Fruit fly (Drosophila melanogaster) whole organism, embryonic: ENCODE data around the gene Hrd3.
A peak's percentile ranks its signal among the peaks of the same experiment; 100 is the strongest.

Source experiments
- Asciz ChIP-seq: fragments of 200-800 bp; sonication (Bioruptor generic); optimal IDR thresholded peaks from 2 replicates; lab custom pipeline; 2017; ENCODE audit warnings: missing biosample characterization, mild to moderate bottlenecking, missing genetic modification characterization, missing genetic modification reagents
- Blimp-1 ChIP-seq: fragments of 200-800 bp; sonication (Bioruptor generic); optimal IDR thresholded peaks from 3 replicates; lab custom pipeline; 2018; ENCODE audit warnings: missing biosample characterization, missing genetic modification characterization, mild to moderate bottlenecking, moderate library complexity, missing genetic modification reagents
- CG10267 ChIP-seq: fragments of 200-800 bp; sonication (Bioruptor generic); optimal IDR thresholded peaks from 2 replicates; lab custom pipeline; 2018; ENCODE audit warnings: missing biosample characterization, mild to moderate bottlenecking, missing genetic modification characterization, moderate library complexity
- CG10321 ChIP-seq: fragments of 200-800 bp; sonication (Bioruptor generic); IDR thresholded peaks from 2 replicates; pipeline ENCODE4 v1.3.6; 2022; ENCODE audit warnings: missing biosample characterization, missing genetic modification characterization
- CG10543 ChIP-seq: fragments of 200-800 bp; sonication (Bioruptor generic); optimal IDR thresholded peaks from 3 replicates; lab custom pipeline; 2017; ENCODE audit warnings: missing biosample characterization, mild to moderate bottlenecking, missing genetic modification characterization, moderate library complexity
- CG11723 ChIP-seq: fragments of 200-800 bp; sonication (Bioruptor generic); optimal IDR thresholded peaks from 2 replicates; lab custom pipeline; 2017; ENCODE audit warnings: missing biosample characterization, mild to moderate bottlenecking, missing genetic modification characterization
- CG12071 ChIP-seq: fragments of 200-800 bp; sonication (Bioruptor generic); optimal IDR thresholded peaks from 3 replicates; lab custom pipeline; 2018; ENCODE audit warnings: missing biosample characterization, mild to moderate bottlenecking, missing genetic modification characterization
- CG12155 ChIP-seq: fragments of 200-800 bp; sonication (Bioruptor generic); optimal IDR thresholded peaks from 3 replicates; lab custom pipeline; 2016; ENCODE audit warnings: missing biosample characterization, missing genetic modification characterization
- CG12769 ChIP-seq: fragments of 200-800 bp; sonication (Bioruptor generic); optimal IDR thresholded peaks from 2 replicates; lab custom pipeline; 2019; ENCODE audit warnings: missing biosample characterization, mild to moderate bottlenecking, missing genetic modification characterization, moderate library complexity
- CG13287 ChIP-seq: fragments of 200-800 bp; sonication (Bioruptor generic); IDR thresholded peaks from 2 replicates; pipeline ENCODE4 v1.3.6; 2022; ENCODE audit warnings: missing biosample characterization, missing genetic modification characterization; ENCODE audit not compliant: partially characterized antibody
- CG1647 ChIP-seq: fragments of 200-800 bp; sonication (Bioruptor generic); optimal IDR thresholded peaks from 3 replicates; lab custom pipeline; 2016; ENCODE audit warnings: missing biosample characterization, missing genetic modification characterization
- CG1832 ChIP-seq: fragments of 200-800 bp; sonication (Bioruptor generic); optimal IDR thresholded peaks from 2 replicates; lab custom pipeline; 2017; ENCODE audit warnings: missing biosample characterization, mild to moderate bottlenecking, missing genetic modification characterization, inconsistent platforms
- CG2116 ChIP-seq: fragments of 200-800 bp; sonication (Bioruptor generic); optimal IDR thresholded peaks from 3 replicates; lab custom pipeline; 2018; ENCODE audit warnings: missing biosample characterization, mild to moderate bottlenecking, missing genetic modification characterization
- CG30431 ChIP-seq: fragments of 200-800 bp; sonication (Bioruptor generic); optimal IDR thresholded peaks from 2 replicates; lab custom pipeline; 2017; ENCODE audit warnings: missing biosample characterization, missing genetic modification characterization
- CG31365 ChIP-seq: fragments of 200-800 bp; sonication (Bioruptor generic); optimal IDR thresholded peaks from 2 replicates; lab custom pipeline; 2018; ENCODE audit warnings: missing biosample characterization, mild to moderate bottlenecking, missing genetic modification characterization
- CG6813 ChIP-seq: fragments of 200-800 bp; sonication (Bioruptor generic); optimal IDR thresholded peaks from 2 replicates; lab custom pipeline; 2017; ENCODE audit warnings: missing biosample characterization, missing genetic modification characterization, mild to moderate bottlenecking, moderate library complexity, missing genetic modification reagents
- CG7271 ChIP-seq: fragments of 200-800 bp; sonication (Bioruptor generic); optimal IDR thresholded peaks from 2 replicates; lab custom pipeline; 2018; ENCODE audit warnings: missing biosample characterization, mild to moderate bottlenecking, missing genetic modification characterization, moderate library complexity
- CG9876 ChIP-seq: fragments of 200-800 bp; sonication (Bioruptor generic); optimal IDR thresholded peaks from 2 replicates; lab custom pipeline; 2016; ENCODE audit warnings: missing biosample characterization, missing genetic modification characterization
- Doc3 ChIP-seq: fragments of 200-800 bp; sonication (Bioruptor generic); IDR thresholded peaks from 3 replicates; pipeline ENCODE4 v1.3.6; 2022; ENCODE audit warnings: missing biosample characterization, missing genetic modification characterization; ENCODE audit not compliant: partially characterized antibody
- ERR ChIP-seq: fragments of 200-800 bp; sonication (Bioruptor generic); optimal IDR thresholded peaks from 2 replicates; lab custom pipeline; 2016; ENCODE audit warnings: missing biosample characterization, missing genetic modification characterization
- Eip74EF ChIP-seq, 2 experiments: fragments of 200-800 bp in 1 of 2; fragments of >200 bp in 1 of 2; sonication (Bioruptor generic) in 1 of 2; optimal IDR thresholded peaks; 2 replicates each; lab custom pipeline; 2017 to 2019; ENCODE audit warnings: missing biosample characterization in 2 of 2, missing genetic modification characterization in 2 of 2, mild to moderate bottlenecking in 1 of 2, moderate library complexity in 1 of 2
- Hsf ChIP-seq: fragments of 200-800 bp; sonication (Bioruptor generic); optimal IDR thresholded peaks from 3 replicates; lab custom pipeline; 2016; ENCODE audit warnings: missing biosample characterization, missing genetic modification characterization
- MBD-R2 ChIP-seq: fragments of 200-800 bp; sonication (Bioruptor generic); IDR thresholded peaks from 2 replicates; pipeline ENCODE4 v1.3.6; 2022; ENCODE audit warnings: missing biosample characterization, missing genetic modification characterization
- Myb ChIP-seq: fragments of 200-800 bp; sonication (Bioruptor generic); optimal IDR thresholded peaks from 2 replicates; lab custom pipeline; 2016; ENCODE audit warnings: missing biosample characterization, missing genetic modification characterization
- Oli ChIP-seq: fragments of 200-800 bp; sonication (Bioruptor generic); optimal IDR thresholded peaks from 2 replicates; lab custom pipeline; 2018; ENCODE audit warnings: missing biosample characterization, mild to moderate bottlenecking, missing genetic modification characterization, moderate library complexity
- Ravus ChIP-seq: fragments of 200-800 bp; sonication (Bioruptor generic); IDR thresholded peaks from 2 replicates; pipeline ENCODE4 v1.3.6; 2022; ENCODE audit warnings: missing biosample characterization, missing genetic modification characterization
- Side ChIP-seq: fragments of 200-800 bp; sonication (Bioruptor generic); optimal IDR thresholded peaks from 2 replicates; lab custom pipeline; 2016; ENCODE audit warnings: missing biosample characterization, missing genetic modification characterization
- Xbp1 ChIP-seq: fragments of 200-800 bp; sonication (Bioruptor generic); optimal IDR thresholded peaks from 3 replicates; lab custom pipeline; 2016; ENCODE audit warnings: missing biosample characterization, mild to moderate bottlenecking, missing genetic modification characterization
- YL-1 ChIP-seq: fragments of 200-800 bp; sonication (Bioruptor generic); optimal IDR thresholded peaks from 3 replicates; lab custom pipeline; 2017; ENCODE audit warnings: missing biosample characterization, mild to moderate bottlenecking, missing genetic modification characterization
- ac ChIP-seq: fragments of 200-800 bp; sonication (Bioruptor generic); optimal IDR thresholded peaks from 3 replicates; lab custom pipeline; 2017; ENCODE audit warnings: missing biosample characterization, mild to moderate bottlenecking, missing genetic modification characterization
- aop ChIP-seq: fragments of 200-800 bp; sonication (Bioruptor generic); IDR thresholded peaks from 2 replicates; pipeline ENCODE4 v1.3.6; 2022; ENCODE audit warnings: missing biosample characterization, missing genetic modification characterization
- btn ChIP-seq: fragments of 200-800 bp; sonication (Bioruptor generic); optimal IDR thresholded peaks from 2 replicates; lab custom pipeline; 2016; ENCODE audit warnings: missing biosample characterization, missing genetic modification characterization
- chinmo ChIP-seq: fragments of 200-800 bp; sonication (Bioruptor generic); IDR thresholded peaks from 4 replicates; pipeline ENCODE4 v1.3.6; 2022; ENCODE audit warnings: missing biosample characterization, missing genetic modification characterization; ENCODE audit not compliant: partially characterized antibody
- dan ChIP-seq: fragments of 200-800 bp; sonication (Bioruptor generic); IDR thresholded peaks from 2 replicates; pipeline ENCODE4 v1.3.6; 2022; ENCODE audit warnings: missing biosample characterization, missing genetic modification characterization
- ind ChIP-seq: fragments of 200-800 bp; sonication (Bioruptor generic); optimal IDR thresholded peaks from 3 replicates; lab custom pipeline; 2016; ENCODE audit warnings: missing biosample characterization, missing genetic modification characterization
- lilli ChIP-seq: fragments of 200-800 bp; sonication (Bioruptor generic); optimal IDR thresholded peaks from 3 replicates; lab custom pipeline; 2016; ENCODE audit warnings: missing biosample characterization, missing genetic modification characterization
- org-1 ChIP-seq: fragments of 200-800 bp; sonication (Bioruptor generic); optimal IDR thresholded peaks from 2 replicates; lab custom pipeline; 2017; ENCODE audit warnings: missing biosample characterization, missing genetic modification characterization
- otp ChIP-seq: fragments of 200-800 bp; sonication (Bioruptor generic); IDR thresholded peaks from 3 replicates; pipeline ENCODE4, ENCODE4 v1.3.6; 2022; ENCODE audit warnings: missing biosample characterization, missing genetic modification characterization
- pb ChIP-seq: fragments of 200-800 bp; sonication (Bioruptor generic); optimal IDR thresholded peaks from 3 replicates; lab custom pipeline; 2016; ENCODE audit warnings: missing biosample characterization, missing genetic modification characterization
- pfk ChIP-seq: fragments of 200-800 bp; sonication (Bioruptor generic); optimal IDR thresholded peaks from 2 replicates; lab custom pipeline; 2018; ENCODE audit warnings: missing biosample characterization, mild to moderate bottlenecking, missing genetic modification characterization, moderate library complexity
- prd ChIP-seq, 3 experiments: fragments of >200 bp in 2 of 3; fragments of 200-800 bp in 1 of 3; sonication (Bioruptor generic) in 1 of 3; optimal IDR thresholded peaks in 2 of 3; IDR thresholded peaks in 1 of 3; 2 replicates in 2 of 3; 3 replicates in 1 of 3; pipeline versions ENCODE4 v1.3.6 to Lab custom; 2017 to 2022; ENCODE audit warnings: missing biosample characterization in 1 of 3, missing genetic modification characterization in 1 of 3
- rib ChIP-seq: fragments of 200-800 bp; sonication (Bioruptor generic); IDR thresholded peaks from 2 replicates; pipeline ENCODE4 v1.3.6; 2022; ENCODE audit warnings: missing biosample characterization, missing genetic modification characterization
- sens ChIP-seq: fragments of 200-800 bp; sonication (Bioruptor generic); peaks from one replicate; lab custom pipeline; 2016; ENCODE audit warnings: missing biosample characterization, missing genetic modification characterization
- stwl ChIP-seq: fragments of 200-800 bp; sonication (Bioruptor generic); optimal IDR thresholded peaks from 3 replicates; lab custom pipeline; 2018; ENCODE audit warnings: missing biosample characterization, mild to moderate bottlenecking, missing genetic modification characterization, moderate library complexity
- wek ChIP-seq: fragments of 200-800 bp; sonication (Bioruptor generic); optimal IDR thresholded peaks from 3 replicates; lab custom pipeline; 2018; ENCODE audit warnings: missing biosample characterization, mild to moderate bottlenecking, missing genetic modification characterization, moderate library complexity
- z ChIP-seq: fragments of 200-800 bp; sonication (Bioruptor generic); IDR thresholded peaks from 3 replicates; pipeline ENCODE4 v1.3.6; 2022; ENCODE audit warnings: missing biosample characterization, missing genetic modification characterization
- zen ChIP-seq: fragments of 200-800 bp; sonication (Bioruptor generic); optimal IDR thresholded peaks from 3 replicates; lab custom pipeline; 2018; ENCODE audit warnings: missing biosample characterization, mild to moderate bottlenecking, missing genetic modification characterization, moderate library complexity
- zf30C ChIP-seq: fragments of 200-800 bp; sonication (Bioruptor generic); optimal IDR thresholded peaks from 3 replicates; lab custom pipeline; 2018; ENCODE audit warnings: missing biosample characterization, mild to moderate bottlenecking, missing genetic modification characterization

Hrd3 gene

DNA sequence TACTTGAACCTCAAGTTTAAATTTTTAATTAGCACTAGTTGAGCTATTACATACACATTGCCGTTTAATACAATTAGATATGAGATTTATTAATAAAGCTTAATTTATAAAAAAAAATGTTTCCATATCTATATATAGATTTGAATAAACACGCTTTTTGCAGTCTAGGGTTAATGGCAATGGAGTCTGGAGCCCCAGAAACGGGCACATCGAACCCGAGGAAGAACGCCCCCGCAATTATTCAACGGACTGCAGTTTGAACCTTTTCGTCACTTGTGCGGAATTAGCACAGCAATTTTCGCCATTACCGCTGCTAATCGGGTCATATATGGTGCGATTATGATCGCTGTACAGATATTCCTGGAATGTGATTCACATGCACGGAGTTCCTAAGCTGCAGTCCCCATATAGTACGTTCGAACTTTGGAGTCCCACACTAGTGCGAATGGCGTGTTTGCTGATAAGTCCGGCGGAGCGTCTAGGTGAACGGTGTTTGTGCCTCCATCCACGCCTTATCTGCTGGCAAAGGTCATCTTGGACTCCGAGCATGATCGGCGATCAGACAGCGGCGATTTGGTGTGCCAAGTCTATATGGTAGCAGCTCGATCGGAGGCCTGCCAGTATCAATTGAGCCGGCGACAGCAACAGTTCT, 5.4 kb upstream of the Hrd3 start, which contains the start of gene Lsd-1 (continued):
- no peak for TF ChIP-seq zf30C
- TF ChIP-seq ac (GFP tag; lab: Kevin White, UChicago) = no peak
- TF ChIP-seq dan (GFP tag; lab: Robert Waterston, UW) = no peak
- no peak for TF ChIP-seq ERR
- peak; percentile 64; the same call in 1 of the 4 replicates for TF ChIP-seq chinmo (GFP tag; lab: Robert Waterston, UW)
- no peak for TF ChIP-seq wek (GFP tag; lab: Kevin White, UChicago)
- TF ChIP-seq Doc3 (GFP tag; lab: Robert Waterston, UW) = no peak
- no peak for TF ChIP-seq pfk
- no peak for TF ChIP-seq Oli
- TF ChIP-seq CG30431 (GFP tag; lab: Kevin White, UChicago) = no peak
- TF ChIP-seq CG12769 (tag; lab: Kevin White, UChicago) = no peak
- TF ChIP-seq aop = no peak
- TF ChIP-seq org-1 (GFP tag; lab: Kevin White, UChicago) = no peak
- TF ChIP-seq btn = no peak
- TF ChIP-seq Xbp1 (GFP tag; lab: Kevin White, UChicago) = no peak

dm6 chr3R:23763015-23763414, 4.7 kb upstream of the Hrd3 start, which contains the start of gene udt:
udt (minus strand) TSS chr3R:23763263.
- TF ChIP-seq CG1832 (GFP tag; lab: Kevin White, UChicago) (no peak), CG9876 (GFP tag; lab: Kevin White, UChicago) (no peak), prd (optimal IDR thresholded peaks at IDR 0.05; lab: Kevin White, UChicago) (no peak), prd (GFP tag; IDR thresholded peaks at IDR 0.05; lab: Robert Waterston, UW) (no peak), Hsf (GFP tag; lab: Kevin White, UChicago) (peak; percentile 1), CG10267 (tag; lab: Kevin White, UChicago) (peak; percentile 94), otp (GFP tag; lab: Robert Waterston, UW) (no peak), Ravus (GFP tag; lab: Robert Waterston, UW) (no peak), CG7271 (tag; lab: Kevin White, UChicago) (no peak), CG13287 (GFP tag; lab: Robert Waterston, UW) (peak; percentile 33; the same call in 1 of the 2 replicates), aop (no peak), Side (GFP tag; lab: Kevin White, UChicago) (no peak), lilli (GFP tag; lab: Kevin White, UChicago) (peak; percentile 13), stwl (tag; lab: Kevin White, UChicago) (peak; percentile 86), pb (GFP tag; lab: Kevin White, UChicago) (no peak), CG6813 (GFP tag; lab: Kevin White, UChicago) (no peak), CG12071 (GFP tag; lab: Kevin White, UChicago) (no peak), Myb (GFP tag; lab: Kevin White, UChicago) (peak; percentile 86), CG10321 (GFP tag; lab: Robert Waterston, UW) (no peak), CG2116 (peak; percentile 19), Asciz (GFP tag; lab: Kevin White, UChicago) (no peak), sens (GFP tag; lab: Kevin White, UChicago) (peak; percentile 80), zen (tag; lab: Kevin White, UChicago) (peak; percentile 53), MBD-R2 (GFP tag; lab: Robert Waterston, UW) (peak; percentile 32; the same call in 1 of the 2 replicates), YL-1 (GFP tag; lab: Kevin White, UChicago) (peak; percentile 12), CG12155 (GFP tag; lab: Kevin White, UChicago) (peak; percentile 14), CG31365 (tag; lab: Kevin White, UChicago) (no peak), CG10543 (no peak), Eip74EF (GFP tag; optimal IDR thresholded peaks at IDR 0.05; lab: Kevin White, UChicago) (no peak), rib (GFP tag; lab: Robert Waterston, UW) (peak; percentile 34; the same call in 1 of the 2 replicates), CG11723 (GFP tag; lab: Kevin White, UChicago) (no peak), ind (peak; percentile 14), Blimp-1 (GFP tag; lab: Kevin White, UChicago) (no peak), CG1647 (peak; percentile 24), z (no peak)
